Fruit fly (Drosophila melanogaster) whole organism, embryonic: ENCODE data around the gene sle.

Source experiments
- Ada2b ChIP-seq: fragments of 200-800 bp; sonication (Bioruptor generic); IDR thresholded peaks from 2 replicates; pipeline ENCODE4 v1.3.6; 2022; ENCODE audit warnings: missing biosample characterization, missing genetic modification characterization
- B-H2 ChIP-seq: fragments of 200-800 bp; sonication (Bioruptor generic); optimal IDR thresholded peaks from 2 replicates; lab custom pipeline; 2018; ENCODE audit warnings: missing biosample characterization, mild to moderate bottlenecking, missing genetic modification characterization
- CG10431 ChIP-seq: fragments of 200-800 bp; sonication (Bioruptor generic); optimal IDR thresholded peaks from 3 replicates; lab custom pipeline; 2018; ENCODE audit warnings: missing biosample characterization, mild to moderate bottlenecking, missing genetic modification characterization
- CG11504 ChIP-seq: fragments of 200-800 bp; sonication (Bioruptor generic); optimal IDR thresholded peaks from 3 replicates; lab custom pipeline; 2019; ENCODE audit warnings: missing biosample characterization, mild to moderate bottlenecking, missing genetic modification characterization, moderate library complexity
- CG12219 ChIP-seq: fragments of 200-800 bp; sonication (Bioruptor generic); optimal IDR thresholded peaks from 3 replicates; lab custom pipeline; 2018; ENCODE audit warnings: missing biosample characterization, mild to moderate bottlenecking, missing genetic modification characterization
- CG12942 ChIP-seq: fragments of 200-800 bp; sonication (Bioruptor generic); optimal IDR thresholded peaks from 3 replicates; lab custom pipeline; 2016; ENCODE audit warnings: missing biosample characterization, missing genetic modification characterization
- CG13424 ChIP-seq: fragments of 200-800 bp; sonication (Bioruptor generic); optimal IDR thresholded peaks from 2 replicates; lab custom pipeline; 2019; ENCODE audit warnings: missing biosample characterization, mild to moderate bottlenecking, missing genetic modification characterization, moderate library complexity
- CG15514 ChIP-seq: fragments of 200-800 bp; sonication (Bioruptor generic); optimal IDR thresholded peaks from 3 replicates; lab custom pipeline; 2017; ENCODE audit warnings: missing biosample characterization, missing genetic modification characterization, mild to moderate bottlenecking, moderate library complexity, missing genetic modification reagents
- CG18599 ChIP-seq: fragments of 200-800 bp; sonication (Bioruptor generic); optimal IDR thresholded peaks from 3 replicates; lab custom pipeline; 2017; ENCODE audit warnings: missing biosample characterization, missing genetic modification characterization, mild to moderate bottlenecking, moderate library complexity, missing genetic modification reagents
- CG30020 ChIP-seq: fragments of 200-800 bp; optimal IDR thresholded peaks from 2 replicates; lab custom pipeline; 2019; ENCODE audit warnings: missing biosample characterization, mild to moderate bottlenecking, missing genetic modification characterization, moderate library complexity
- CG3163 ChIP-seq: fragments of 200-800 bp; sonication (Bioruptor generic); optimal IDR thresholded peaks from 3 replicates; lab custom pipeline; 2016; ENCODE audit warnings: missing biosample characterization, missing genetic modification characterization
- CG3407 ChIP-seq: fragments of 200-800 bp; sonication (Bioruptor generic); optimal IDR thresholded peaks from 2 replicates; lab custom pipeline; 2018; ENCODE audit warnings: missing biosample characterization, mild to moderate bottlenecking, missing genetic modification characterization
- CG3726 ChIP-seq: fragments of 200-800 bp; sonication (Bioruptor generic); IDR thresholded peaks from 3 replicates; pipeline ENCODE4, ENCODE4 v1.3.6; 2022; ENCODE audit warnings: missing biosample characterization, missing genetic modification characterization
- CG3847 ChIP-seq: fragments of 200-800 bp; sonication (Bioruptor generic); IDR thresholded peaks from 2 replicates; pipeline ENCODE4 v1.3.6; 2022; ENCODE audit warnings: missing biosample characterization, missing genetic modification characterization
- CG5245 ChIP-seq: fragments of 200-800 bp; sonication (Bioruptor generic); optimal IDR thresholded peaks from 3 replicates; lab custom pipeline; 2016; ENCODE audit warnings: missing biosample characterization, missing genetic modification characterization
- CG7928 ChIP-seq: fragments of 200-800 bp; sonication (Bioruptor generic); optimal IDR thresholded peaks from 2 replicates; lab custom pipeline; 2017; ENCODE audit warnings: missing biosample characterization, mild to moderate bottlenecking, missing genetic modification characterization
- CG8765 ChIP-seq: fragments of 200-800 bp; sonication (Bioruptor generic); IDR thresholded peaks from 2 replicates; pipeline ENCODE4 v1.3.6; 2022; ENCODE audit warnings: missing biosample characterization, missing genetic modification characterization
- CG8944 ChIP-seq: fragments of 200-800 bp; sonication (Bioruptor generic); optimal IDR thresholded peaks from 3 replicates; lab custom pipeline; 2016; ENCODE audit warnings: missing biosample characterization, missing genetic modification characterization
- Chrac-16 ChIP-seq: fragments of 200-800 bp; sonication (Bioruptor generic); optimal IDR thresholded peaks from 3 replicates; lab custom pipeline; 2016; ENCODE audit warnings: missing biosample characterization, missing genetic modification characterization
- D19B ChIP-seq: fragments of 200-800 bp; sonication (Bioruptor generic); optimal IDR thresholded peaks from 2 replicates; lab custom pipeline; 2017; ENCODE audit warnings: missing biosample characterization, mild to moderate bottlenecking, missing genetic modification characterization
- Dip3 ChIP-seq: fragments of 200-800 bp; sonication (Bioruptor generic); optimal IDR thresholded peaks from 3 replicates; lab custom pipeline; 2016; ENCODE audit warnings: missing biosample characterization, missing genetic modification characterization
- ERR ChIP-seq: fragments of 200-800 bp; sonication (Bioruptor generic); optimal IDR thresholded peaks from 2 replicates; lab custom pipeline; 2016; ENCODE audit warnings: missing biosample characterization, missing genetic modification characterization
- Fer2 ChIP-seq: fragments of 200-800 bp; sonication (Bioruptor generic); optimal IDR thresholded peaks from 2 replicates; lab custom pipeline; 2018; ENCODE audit warnings: missing biosample characterization, mild to moderate bottlenecking, missing genetic modification characterization, moderate library complexity
- H2.0 ChIP-seq: fragments of 200-800 bp; sonication (Bioruptor generic); IDR thresholded peaks from 2 replicates; pipeline ENCODE4 v1.3.6; 2022; ENCODE audit warnings: missing biosample characterization, missing genetic modification characterization
- HLH54F ChIP-seq: fragments of 200-800 bp; sonication (Bioruptor generic); optimal IDR thresholded peaks from 3 replicates; lab custom pipeline; 2016; ENCODE audit warnings: missing biosample characterization, missing genetic modification characterization
- HLHmδ ChIP-seq: fragments of 200-800 bp; sonication (Bioruptor generic); optimal IDR thresholded peaks from 2 replicates; lab custom pipeline; 2018; ENCODE audit warnings: missing biosample characterization, mild to moderate bottlenecking, missing genetic modification characterization, moderate library complexity
- Hand ChIP-seq: fragments of 200-800 bp; sonication (Bioruptor generic); optimal IDR thresholded peaks from 2 replicates; lab custom pipeline; 2017; ENCODE audit warnings: mild to moderate bottlenecking, missing biosample characterization, missing genetic modification reagents, missing genetic modification characterization
- HmgD ChIP-seq: fragments of 200-800 bp; sonication (Bioruptor generic); optimal IDR thresholded peaks from 3 replicates; lab custom pipeline; 2016; ENCODE audit warnings: missing biosample characterization, missing genetic modification characterization
- Kr ChIP-seq: fragments of 200-800 bp; sonication (Bioruptor generic); optimal IDR thresholded peaks from 2 replicates; lab custom pipeline; 2017; ENCODE audit warnings: missing biosample characterization, mild to moderate bottlenecking, missing genetic modification characterization
- Myb ChIP-seq: fragments of 200-800 bp; sonication (Bioruptor generic); optimal IDR thresholded peaks from 2 replicates; lab custom pipeline; 2016; ENCODE audit warnings: missing biosample characterization, missing genetic modification characterization
- NK7.1 ChIP-seq: fragments of 200-800 bp; sonication (Bioruptor generic); optimal IDR thresholded peaks from 3 replicates; lab custom pipeline; 2016; ENCODE audit warnings: missing biosample characterization, missing genetic modification characterization
- Side ChIP-seq: fragments of 200-800 bp; sonication (Bioruptor generic); optimal IDR thresholded peaks from 2 replicates; lab custom pipeline; 2016; ENCODE audit warnings: missing biosample characterization, missing genetic modification characterization
- Trl ChIP-seq, 3 experiments: fragments of >200 bp in 2 of 3; fragments of 200-800 bp in 1 of 3; sonication (Bioruptor generic) in 1 of 3; optimal IDR thresholded peaks; 2 replicates in 1 of 3; 3 replicates in 2 of 3; lab custom pipeline; 2016 to 2017; ENCODE audit warnings: missing biosample characterization in 1 of 3, missing genetic modification characterization in 1 of 3
- Xbp1 ChIP-seq: fragments of 200-800 bp; sonication (Bioruptor generic); optimal IDR thresholded peaks from 3 replicates; lab custom pipeline; 2016; ENCODE audit warnings: missing biosample characterization, mild to moderate bottlenecking, missing genetic modification characterization
- az2 ChIP-seq: fragments of 200-800 bp; sonication (Bioruptor generic); optimal IDR thresholded peaks from 3 replicates; lab custom pipeline; 2016; ENCODE audit warnings: missing biosample characterization, missing genetic modification characterization
- cato ChIP-seq: fragments of 200-800 bp; sonication (Bioruptor generic); optimal IDR thresholded peaks from 2 replicates; lab custom pipeline; 2016; ENCODE audit warnings: missing biosample characterization, missing genetic modification characterization, borderline replicate concordance
- crp ChIP-seq, 2 experiments: fragments of 200-800 bp; sonication (Bioruptor generic); optimal IDR thresholded peaks; 2 replicates in 1 of 2; 3 replicates in 1 of 2; lab custom pipeline; 2017; ENCODE audit warnings: missing biosample characterization in 2 of 2, missing genetic modification characterization in 2 of 2, mild to moderate bottlenecking in 1 of 2, moderate library complexity in 1 of 2
- dan ChIP-seq: fragments of 200-800 bp; sonication (Bioruptor generic); IDR thresholded peaks from 2 replicates; pipeline ENCODE4 v1.3.6; 2022; ENCODE audit warnings: missing biosample characterization, missing genetic modification characterization
- dimm ChIP-seq: fragments of 200-800 bp; sonication (Bioruptor generic); IDR thresholded peaks from 2 replicates; pipeline ENCODE4 v1.3.6; 2022; ENCODE audit warnings: missing biosample characterization, missing genetic modification characterization
- gro ChIP-seq: fragments of 200-800 bp; sonication (Bioruptor generic); optimal IDR thresholded peaks from 2 replicates; lab custom pipeline; 2016; ENCODE audit warnings: missing biosample characterization, missing genetic modification characterization
- ham ChIP-seq: fragments of 200-800 bp; sonication (Bioruptor generic); IDR thresholded peaks from 2 replicates; pipeline ENCODE4 v1.3.6; 2022; ENCODE audit warnings: missing biosample characterization, missing genetic modification characterization
- ind ChIP-seq: fragments of 200-800 bp; sonication (Bioruptor generic); optimal IDR thresholded peaks from 3 replicates; lab custom pipeline; 2016; ENCODE audit warnings: missing biosample characterization, missing genetic modification characterization
- klu ChIP-seq: fragments of 200-800 bp; sonication (Bioruptor generic); IDR thresholded peaks from 2 replicates; pipeline ENCODE4 v1.3.6; 2022; ENCODE audit warnings: missing biosample characterization, missing genetic modification characterization
- pnt ChIP-seq: fragments of 200-800 bp; sonication (Bioruptor generic); optimal IDR thresholded peaks from 3 replicates; lab custom pipeline; 2016; ENCODE audit warnings: missing biosample characterization, missing genetic modification characterization
- psq ChIP-seq: fragments of 200-800 bp; sonication (Bioruptor generic); optimal IDR thresholded peaks from 2 replicates; lab custom pipeline; 2017; ENCODE audit warnings: missing biosample characterization, missing genetic modification characterization
- ro ChIP-seq: fragments of 200-800 bp; sonication (Bioruptor generic); IDR thresholded peaks from 2 replicates; pipeline ENCODE4 v1.3.6; 2022; ENCODE audit warnings: missing biosample characterization, missing genetic modification characterization
- row ChIP-seq: fragments of 200-800 bp; sonication (Bioruptor generic); IDR thresholded peaks from 3 replicates; pipeline ENCODE4 v1.3.6; 2022; ENCODE audit warnings: missing biosample characterization, missing genetic modification characterization
- tin ChIP-seq: fragments of 200-800 bp; sonication (Bioruptor generic); optimal IDR thresholded peaks from 3 replicates; lab custom pipeline; 2016; ENCODE audit warnings: missing biosample characterization, missing genetic modification characterization
- tx ChIP-seq: fragments of 200-800 bp; sonication (Bioruptor generic); optimal IDR thresholded peaks from 2 replicates; lab custom pipeline; 2016; ENCODE audit warnings: missing biosample characterization, missing genetic modification characterization
- usp ChIP-seq: fragments of >200 bp; optimal IDR thresholded peaks from 2 replicates; lab custom pipeline; 2017; ENCODE audit warnings: missing biosample characterization, missing genetic modification characterization

sle gene

DNA sequence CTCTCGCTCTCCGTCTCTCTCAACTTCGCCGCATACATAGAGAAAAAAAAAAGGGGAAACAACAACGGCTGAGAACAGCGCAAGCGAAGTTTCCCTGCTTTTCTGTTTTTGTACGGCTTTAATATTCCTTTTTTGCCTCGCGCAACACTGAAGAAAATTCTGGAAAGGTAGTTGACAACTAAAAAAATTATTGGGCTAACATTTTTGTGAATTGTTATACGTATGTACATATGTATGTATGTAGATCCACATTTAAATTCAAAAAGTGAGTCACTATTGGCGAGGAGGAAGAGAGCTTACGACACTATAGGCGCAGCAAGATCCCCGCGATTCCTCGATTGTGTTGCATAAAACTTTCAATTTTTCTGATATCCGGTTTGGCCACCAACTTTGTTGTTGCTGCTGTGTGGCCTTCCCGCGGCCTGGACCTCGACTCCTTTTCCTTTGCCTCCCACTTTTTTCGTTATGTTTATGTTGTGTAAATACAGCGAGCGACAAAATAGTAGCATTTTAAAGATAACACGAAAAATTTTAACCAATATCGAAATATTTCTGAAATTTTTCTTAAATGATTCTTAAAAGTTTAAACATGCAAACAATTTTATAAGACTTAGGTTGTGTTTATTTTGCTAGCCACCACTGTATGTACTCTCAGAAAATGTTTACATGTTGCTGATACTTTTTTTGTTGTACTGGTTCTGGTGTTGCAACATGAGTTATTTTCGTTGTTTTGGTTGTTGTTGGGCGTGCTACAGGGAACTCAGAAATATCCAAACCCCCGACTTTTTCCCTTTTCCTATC lies 23.8 kb downstream of the sle start (continued):
- TF ChIP-seq Myb (GFP tag; lab: Kevin White, UChicago) (peak; percentile 55), CG8765 (GFP tag; lab: Robert Waterston, UW) (no peak), klu (GFP tag; lab: Robert Waterston, UW) (no peak), CG10431 (GFP tag; lab: Kevin White, UChicago) (no peak), HLHmδ (GFP tag; lab: Kevin White, UChicago) (no peak), cato (GFP tag; lab: Kevin White, UChicago) (peak; percentile 38), NK7.1 (GFP tag; lab: Kevin White, UChicago) (peak; percentile 72), psq (GFP tag; lab: Kevin White, UChicago) (peak; percentile 0), ham (no peak), usp (no peak), CG3407 (GFP tag; lab: Kevin White, UChicago) (peak; percentile 76), CG7928 (peak; percentile 40), tx (GFP tag; lab: Kevin White, UChicago) (peak; percentile 70), HmgD (no peak), HLH54F (peak; percentile 82), H2.0 (GFP tag; lab: Robert Waterston, UW) (no peak; the same call in 1 of the 2 replicates), Kr (GFP tag; lab: Kevin White, UChicago) (no peak), Trl (optimal IDR thresholded peaks at IDR 0.05; lab: Kevin White, UChicago) (peak in 1 of 2 experiments; percentile 65), Trl (GFP tag; optimal IDR thresholded peaks at IDR 0.05; lab: Kevin White, UChicago) (peak; percentile 58), CG3847 (no peak), CG5245 (GFP tag; lab: Kevin White, UChicago) (peak; percentile 28), Xbp1 (GFP tag; lab: Kevin White, UChicago) (peak; percentile 75), CG3163 (GFP tag; lab: Kevin White, UChicago) (peak; percentile 58), D19B (peak; percentile 61), CG12942 (peak; percentile 51), pnt (GFP tag; lab: Kevin White, UChicago) (peak; percentile 54), Dip3 (peak; percentile 55), ro (GFP tag; lab: Robert Waterston, UW) (no peak), CG12219 (peak; percentile 77), B-H2 (GFP tag; lab: Kevin White, UChicago) (no peak), gro (GFP tag; lab: Kevin White, UChicago) (peak; percentile 51), ERR (GFP tag; lab: Kevin White, UChicago) (peak; percentile 32), Ada2b (no peak), CG18599 (peak; percentile 90), Hand (GFP tag; lab: Kevin White, UChicago) (peak; percentile 65), dan (no peak), CG3726 (GFP tag; lab: Robert Waterston, UW) (no peak), ind (GFP tag; lab: Kevin White, UChicago) (peak; percentile 51), Side (peak; percentile 83), dimm (no peak), CG11504 (peak; percentile 98), tin (GFP tag; lab: Kevin White, UChicago) (peak; percentile 70), crp (GFP tag; optimal IDR thresholded peaks at IDR 0.05; lab: Kevin White, UChicago) (peak in 1 of 2 experiments; percentile 41), row (GFP tag; lab: Robert Waterston, UW) (no peak), az2 (peak; percentile 77), CG8944 (peak; percentile 64), Fer2 (tag; lab: Kevin White, UChicago) (peak; percentile 46), Chrac-16 (GFP tag; lab: Kevin White, UChicago) (peak; percentile 79), CG30020 (peak; percentile 25), CG13424 (peak; percentile 83), CG15514 (GFP tag; lab: Kevin White, UChicago) (peak; percentile 43)
